Fruit fly (Drosophila melanogaster): ENCODE data around the gene CG14711.

The CG14711 gene

dm6 chr3R:11662617-11663016 is 39.5 kb downstream of the CG14711 start:
- no peak for TF ChIP-seq Rel (GFP tag; optimal IDR thresholded peaks at IDR 0.05)
- TF ChIP-seq Rel (tag; optimal IDR thresholded peaks at IDR 0.05): no peak
- TF ChIP-seq psq (GFP tag; optimal IDR thresholded peaks at IDR 0.05): no peak
- TF ChIP-seq CrebA (GFP tag; optimal IDR thresholded peaks at IDR 0.05; ENCODE audit: borderline replicate concordance): no peak
- TF ChIP-seq Mio (GFP tag; optimal IDR thresholded peaks at IDR 0.05): no peak
- no peak for TF ChIP-seq Hr78 (GFP tag; optimal IDR thresholded peaks at IDR 0.05)
- TF ChIP-seq rgr (GFP tag; optimal IDR thresholded peaks at IDR 0.05): no peak
- no peak for TF ChIP-seq jim (GFP tag; optimal IDR thresholded peaks at IDR 0.05)

DNA sequence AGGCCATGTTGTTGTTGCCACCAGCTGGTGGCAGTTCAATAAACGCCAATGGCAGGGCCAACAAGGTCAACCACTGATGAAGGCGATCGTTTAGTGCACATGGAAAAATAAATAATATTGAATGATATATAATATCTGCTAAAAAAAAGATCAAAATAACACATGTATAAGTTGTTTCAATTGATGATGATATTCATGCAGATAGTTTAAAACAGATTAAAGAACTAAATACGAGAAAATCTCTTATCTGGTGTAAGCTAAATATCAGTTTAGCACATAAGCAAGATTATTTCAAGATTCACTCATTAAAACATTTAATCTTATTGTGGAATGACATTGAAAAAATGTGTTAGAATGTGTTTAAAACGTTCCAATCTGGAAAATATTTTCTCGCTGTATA is 40.3 kb downstream of the CG14711 start:
- no peak for TF ChIP-seq jim (GFP tag; optimal IDR thresholded peaks at IDR 0.05)
- no peak for TF ChIP-seq rgr (GFP tag; optimal IDR thresholded peaks at IDR 0.05)
- peak; percentile 19 for TF ChIP-seq OdsH (GFP tag; optimal IDR thresholded peaks at IDR 0.05)
- peak in 1 of 2 experiments; percentile 5 for TF ChIP-seq foxo (GFP tag; optimal IDR thresholded peaks at IDR 0.05)
- TF ChIP-seq sage (GFP tag; optimal IDR thresholded peaks at IDR 0.05): no peak
- no peak for TF ChIP-seq sv (GFP tag; optimal IDR thresholded peaks at IDR 0.05)

DNA sequence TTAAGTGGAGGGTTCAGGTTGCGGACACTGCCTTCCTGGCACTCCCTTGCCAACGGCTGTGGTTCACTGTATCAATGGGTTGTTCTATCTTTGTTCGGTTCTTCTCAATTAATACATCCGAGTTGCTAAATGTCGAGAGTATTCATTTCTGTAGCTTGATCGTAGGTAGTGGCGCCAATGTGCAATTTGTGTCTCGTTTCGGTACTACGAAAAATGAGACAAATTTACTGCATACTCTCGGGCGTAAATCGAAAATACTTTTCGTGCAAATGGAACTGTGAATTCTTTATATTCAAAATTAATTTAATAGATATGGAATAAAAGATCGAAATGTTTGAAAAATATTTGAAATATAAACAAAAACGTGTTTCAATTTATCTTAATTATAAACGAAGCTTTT is 42.4 kb downstream of the CG14711 start:
- TF ChIP-seq rgr (GFP tag; optimal IDR thresholded peaks at IDR 0.05) (peak; percentile 10), Myc (optimal IDR thresholded peaks at IDR 0.05) (peak; percentile 89), sage (GFP tag; optimal IDR thresholded peaks at IDR 0.05) (no peak), sv (GFP tag; optimal IDR thresholded peaks at IDR 0.05) (no peak), foxo (GFP tag; optimal IDR thresholded peaks at IDR 0.05) (peak in 1 of 2 experiments; percentile 14), CG32264 (GFP tag; optimal IDR thresholded peaks at IDR 0.05) (no peak), usp (GFP tag; optimal IDR thresholded peaks at IDR 0.05) (no peak), Rel (GFP tag; optimal IDR thresholded peaks at IDR 0.05) (no peak), Rel (tag; optimal IDR thresholded peaks at IDR 0.05) (no peak), dmrt93B (GFP tag; optimal IDR thresholded peaks at IDR 0.05) (no peak), fru (GFP tag; optimal IDR thresholded peaks at IDR 0.05) (no peak), GATAd (GFP tag; optimal IDR thresholded peaks at IDR 0.05) (no peak), dl (GFP tag; optimal IDR thresholded peaks at IDR 0.05; ENCODE audit: insufficient read depth in 1 of 2, partially characterized antibody in 2 of 2) (no peak), pan (optimal IDR thresholded peaks at IDR 0.05) (no peak)

dm6 chr3R:11665925-11666687 is 43.0 kb downstream of the CG14711 start:
- TF ChIP-seq br (GFP tag; optimal IDR thresholded peaks at IDR 0.05) (no peak), Rel (GFP tag; optimal IDR thresholded peaks at IDR 0.05) (peak; percentile 1), Rel (tag; optimal IDR thresholded peaks at IDR 0.05) (peak; percentile 50), Hnf4 (GFP tag; optimal IDR thresholded peaks at IDR 0.05) (peak; percentile 21), sv (GFP tag; optimal IDR thresholded peaks at IDR 0.05) (no peak), sage (GFP tag; optimal IDR thresholded peaks at IDR 0.05) (peak; percentile 21)

DNA sequence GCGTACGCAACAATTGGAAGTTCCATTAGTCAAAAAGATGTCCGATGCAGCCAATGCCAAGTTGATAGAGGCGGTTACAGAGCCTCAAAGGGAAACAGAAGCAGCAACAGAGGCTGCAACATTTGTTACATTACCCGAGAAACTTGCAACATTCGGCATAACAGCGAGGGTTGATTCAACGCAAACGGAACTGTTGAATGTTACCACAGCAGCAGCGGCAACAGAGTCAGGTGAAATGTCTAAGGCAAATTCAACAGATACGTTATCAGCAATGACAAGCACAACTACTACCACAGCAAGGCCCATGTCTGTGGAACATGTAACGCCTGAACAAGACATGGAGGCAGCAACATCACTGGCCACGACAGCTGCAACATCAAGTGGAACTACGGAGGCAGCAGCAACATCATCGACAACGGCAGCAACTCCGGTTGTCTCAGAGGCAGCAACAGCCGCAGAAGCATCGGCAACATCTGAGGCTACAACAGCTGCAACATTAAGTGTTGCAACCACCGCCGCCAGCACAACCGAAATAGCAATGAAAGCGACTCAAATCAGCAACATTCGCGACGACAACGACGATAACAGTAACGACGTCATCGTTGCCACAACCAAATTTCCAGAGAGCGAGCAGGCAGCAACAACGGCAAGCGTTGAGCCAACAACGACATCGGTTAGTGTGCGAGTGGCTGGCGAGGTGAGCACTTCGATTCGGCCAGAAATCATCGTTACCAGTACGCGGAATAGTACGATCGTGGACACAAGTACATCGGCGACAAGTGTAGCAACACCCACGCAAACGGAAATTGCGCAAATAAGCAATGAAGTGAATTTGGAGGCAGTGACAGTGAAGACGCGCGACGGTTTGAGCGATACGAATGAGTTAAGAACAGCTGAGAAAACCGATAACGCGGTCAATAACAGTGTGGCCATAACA is 46.1 kb downstream of the CG14711 start:
- peak; percentile 43 for TF ChIP-seq h (GFP tag; optimal IDR thresholded peaks at IDR 0.05)
- TF ChIP-seq Sp1 (GFP tag; optimal IDR thresholded peaks at IDR 0.05): peak; percentile 1
- no peak for TF ChIP-seq Vsx2 (GFP tag; optimal IDR thresholded peaks at IDR 0.05; ENCODE audit: partially characterized antibody)
- peak; percentile 7 for TF ChIP-seq OdsH (GFP tag; optimal IDR thresholded peaks at IDR 0.05)
- TF ChIP-seq rgr (GFP tag; optimal IDR thresholded peaks at IDR 0.05): no peak
- no peak for TF ChIP-seq jim (GFP tag; optimal IDR thresholded peaks at IDR 0.05)

- TF ChIP-seq GATAd (GFP tag; optimal IDR thresholded peaks at IDR 0.05): no peak
- no peak for TF ChIP-seq Dif (GFP tag; optimal IDR thresholded peaks at IDR 0.05; ENCODE audit: partially characterized antibody)
These were observed 46.8 kb downstream of the CG14711 start for dm6 chr3R:11669954-11670347.

All from whole organism, wandering third instar larva.